Fruit fly (Drosophila melanogaster) whole organism, embryonic: ENCODE results near the gene CG6398.

Experiments
- Atf6 ChIP-seq: fragments of 200-800 bp; sonication (Bioruptor generic); IDR thresholded peaks from 2 replicates; pipeline ENCODE4 v1.3.6; 2022; ENCODE audit warnings: missing biosample characterization, missing genetic modification characterization
- CG1024 ChIP-seq: fragments of 200-800 bp; sonication (Bioruptor generic); IDR thresholded peaks from 2 replicates; pipeline ENCODE4 v1.3.6; 2022; ENCODE audit warnings: missing biosample characterization, missing genetic modification characterization
- CG10274 ChIP-seq: fragments of 200-800 bp; sonication (Bioruptor generic); optimal IDR thresholded peaks from 3 replicates; lab custom pipeline; 2017; ENCODE audit warnings: missing biosample characterization, mild to moderate bottlenecking, missing genetic modification characterization
- CG10979 ChIP-seq: fragments of 200-800 bp; sonication (Bioruptor generic); optimal IDR thresholded peaks from 2 replicates; lab custom pipeline; 2018; ENCODE audit warnings: missing biosample characterization, mild to moderate bottlenecking, missing genetic modification characterization, moderate library complexity
- CG13894 ChIP-seq: fragments of 200-800 bp; sonication (Bioruptor generic); optimal IDR thresholded peaks from 3 replicates; lab custom pipeline; 2018; ENCODE audit warnings: missing biosample characterization, mild to moderate bottlenecking, missing genetic modification characterization, moderate library complexity
- CG14710 ChIP-seq: fragments of 200-800 bp; sonication (Bioruptor generic); optimal IDR thresholded peaks from 3 replicates; lab custom pipeline; 2019; ENCODE audit warnings: missing biosample characterization, mild to moderate bottlenecking, missing genetic modification characterization, moderate library complexity
- CG15514 ChIP-seq: fragments of 200-800 bp; sonication (Bioruptor generic); optimal IDR thresholded peaks from 3 replicates; lab custom pipeline; 2017; ENCODE audit warnings: missing biosample characterization, missing genetic modification characterization, mild to moderate bottlenecking, moderate library complexity, missing genetic modification reagents
- CG1603 ChIP-seq: fragments of 200-800 bp; sonication (Bioruptor generic); optimal IDR thresholded peaks from 2 replicates; lab custom pipeline; 2019; ENCODE audit warnings: missing biosample characterization, mild to moderate bottlenecking, missing genetic modification characterization, moderate library complexity
- CG17385 ChIP-seq: fragments of 200-800 bp; sonication (Bioruptor generic); optimal IDR thresholded peaks from 3 replicates; lab custom pipeline; 2018; ENCODE audit warnings: missing biosample characterization, mild to moderate bottlenecking, missing genetic modification characterization
- CG1832 ChIP-seq: fragments of 200-800 bp; sonication (Bioruptor generic); optimal IDR thresholded peaks from 2 replicates; lab custom pipeline; 2017; ENCODE audit warnings: missing biosample characterization, mild to moderate bottlenecking, missing genetic modification characterization, inconsistent platforms
- CG18619 ChIP-seq: fragments of 200-800 bp; sonication (Bioruptor generic); optimal IDR thresholded peaks from 3 replicates; lab custom pipeline; 2017; ENCODE audit warnings: missing biosample characterization, mild to moderate bottlenecking, missing genetic modification characterization
- CG3163 ChIP-seq: fragments of 200-800 bp; sonication (Bioruptor generic); optimal IDR thresholded peaks from 3 replicates; lab custom pipeline; 2016; ENCODE audit warnings: missing biosample characterization, missing genetic modification characterization
- CG7271 ChIP-seq: fragments of 200-800 bp; sonication (Bioruptor generic); optimal IDR thresholded peaks from 2 replicates; lab custom pipeline; 2018; ENCODE audit warnings: missing biosample characterization, mild to moderate bottlenecking, missing genetic modification characterization, moderate library complexity
- CG7745 ChIP-seq: fragments of 200-800 bp; sonication (Bioruptor generic); optimal IDR thresholded peaks from 2 replicates; lab custom pipeline; 2018; ENCODE audit warnings: missing biosample characterization, mild to moderate bottlenecking, missing genetic modification characterization, moderate library complexity
- CG8290 ChIP-seq, 3 experiments: fragments of 200-800 bp; sonication (Bioruptor generic); optimal IDR thresholded peaks; 2 replicates each; lab custom pipeline; 2016 to 2019; ENCODE audit warnings: missing biosample characterization in 3 of 3, missing genetic modification characterization in 3 of 3, mild to moderate bottlenecking in 2 of 3, moderate library complexity in 1 of 3
- CG9609 ChIP-seq: fragments of 200-800 bp; sonication (Bioruptor generic); optimal IDR thresholded peaks from 3 replicates; lab custom pipeline; 2016; ENCODE audit warnings: missing biosample characterization, missing genetic modification characterization
- CG9727 ChIP-seq: fragments of 200-800 bp; sonication (Bioruptor generic); optimal IDR thresholded peaks from 3 replicates; lab custom pipeline; 2017; ENCODE audit warnings: missing biosample characterization, mild to moderate bottlenecking, missing genetic modification characterization
- Dek ChIP-seq: fragments of 200-800 bp; sonication (Bioruptor generic); optimal IDR thresholded peaks from 3 replicates; lab custom pipeline; 2019; ENCODE audit warnings: missing biosample characterization, mild to moderate bottlenecking, missing genetic modification characterization, moderate library complexity
- Drgx ChIP-seq: fragments of 200-800 bp; sonication (Bioruptor generic); IDR thresholded peaks from 2 replicates; pipeline ENCODE4 v1.3.6; 2022; ENCODE audit warnings: missing biosample characterization, missing genetic modification characterization
- ERR ChIP-seq: fragments of 200-800 bp; sonication (Bioruptor generic); optimal IDR thresholded peaks from 2 replicates; lab custom pipeline; 2016; ENCODE audit warnings: missing biosample characterization, missing genetic modification characterization
- Elba2 ChIP-seq: fragments of 200-800 bp; sonication (Bioruptor generic); optimal IDR thresholded peaks from 3 replicates; lab custom pipeline; 2016; ENCODE audit warnings: missing biosample characterization, missing genetic modification characterization
- Ets97D ChIP-seq: fragments of 200-800 bp; sonication (Bioruptor generic); optimal IDR thresholded peaks from 3 replicates; lab custom pipeline; 2016; ENCODE audit warnings: missing biosample characterization, missing genetic modification characterization
- Fer3 ChIP-seq: fragments of 200-800 bp; sonication (Bioruptor generic); optimal IDR thresholded peaks from 2 replicates; lab custom pipeline; 2018; ENCODE audit warnings: missing biosample characterization, mild to moderate bottlenecking, missing genetic modification characterization, moderate library complexity
- Gsc ChIP-seq: fragments of 200-800 bp; sonication (Bioruptor generic); IDR thresholded peaks from 2 replicates; pipeline ENCODE4 v1.3.6; 2022; ENCODE audit warnings: missing biosample characterization, missing genetic modification characterization
- Hand ChIP-seq: fragments of 200-800 bp; sonication (Bioruptor generic); optimal IDR thresholded peaks from 2 replicates; lab custom pipeline; 2017; ENCODE audit warnings: mild to moderate bottlenecking, missing biosample characterization, missing genetic modification reagents, missing genetic modification characterization
- HmgZ ChIP-seq: fragments of 200-800 bp; sonication (Bioruptor generic); optimal IDR thresholded peaks from 2 replicates; lab custom pipeline; 2018; ENCODE audit warnings: missing biosample characterization, mild to moderate bottlenecking, missing genetic modification characterization
- Kr ChIP-seq: fragments of 200-800 bp; sonication (Bioruptor generic); optimal IDR thresholded peaks from 2 replicates; lab custom pipeline; 2017; ENCODE audit warnings: missing biosample characterization, mild to moderate bottlenecking, missing genetic modification characterization
- NC2β ChIP-seq: fragments of 200-800 bp; sonication (Bioruptor generic); optimal IDR thresholded peaks from 2 replicates; lab custom pipeline; 2016; ENCODE audit warnings: missing biosample characterization, missing genetic modification characterization
- Sox100B ChIP-seq: fragments of 200-800 bp; sonication (Bioruptor generic); optimal IDR thresholded peaks from 3 replicates; lab custom pipeline; 2018; ENCODE audit warnings: missing biosample characterization, mild to moderate bottlenecking, missing genetic modification characterization
- Trl ChIP-seq, 3 experiments: fragments of >200 bp in 2 of 3; fragments of 200-800 bp in 1 of 3; sonication (Bioruptor generic) in 1 of 3; optimal IDR thresholded peaks; 2 replicates in 1 of 3; 3 replicates in 2 of 3; lab custom pipeline; 2016 to 2017; ENCODE audit warnings: missing biosample characterization in 1 of 3, missing genetic modification characterization in 1 of 3
- amos ChIP-seq: fragments of 200-800 bp; sonication (Bioruptor generic); IDR thresholded peaks from 2 replicates; pipeline ENCODE4 v1.3.6; 2022; ENCODE audit warnings: missing biosample characterization, missing genetic modification characterization; ENCODE audit not compliant: partially characterized antibody
- br ChIP-seq: fragments of >200 bp; optimal IDR thresholded peaks from 2 replicates; lab custom pipeline; 2017
- cg ChIP-seq: fragments of 200-800 bp; sonication (Bioruptor generic); optimal IDR thresholded peaks from 3 replicates; lab custom pipeline; 2019; ENCODE audit warnings: missing biosample characterization, mild to moderate bottlenecking, missing genetic modification characterization, moderate library complexity
- corto ChIP-seq: fragments of 200-800 bp; sonication (Bioruptor generic); optimal IDR thresholded peaks from 2 replicates; lab custom pipeline; 2016; ENCODE audit warnings: missing biosample characterization, mild to moderate bottlenecking, missing genetic modification characterization, moderate library complexity
- cwo ChIP-seq: fragments of 200-800 bp; sonication (Bioruptor generic); optimal IDR thresholded peaks from 3 replicates; lab custom pipeline; 2017; ENCODE audit warnings: missing biosample characterization, missing genetic modification characterization, mild to moderate bottlenecking, moderate library complexity, missing genetic modification reagents
- dpn ChIP-seq, 2 experiments: fragments of 200-800 bp; sonication (Bioruptor generic); optimal IDR thresholded peaks; 3 replicates each; lab custom pipeline; 2016; ENCODE audit warnings: missing biosample characterization in 2 of 2, missing genetic modification characterization in 2 of 2
- hbn ChIP-seq: fragments of 200-800 bp; sonication (Bioruptor generic); IDR thresholded peaks from 2 replicates; pipeline ENCODE4 v1.3.6; 2022; ENCODE audit warnings: missing biosample characterization, missing genetic modification characterization; ENCODE audit not compliant: partially characterized antibody
- hkb ChIP-seq, 2 experiments: fragments of 200-800 bp in 1 of 2; fragments of >200 bp in 1 of 2; sonication (Bioruptor generic) in 1 of 2; IDR thresholded peaks in 1 of 2; optimal IDR thresholded peaks in 1 of 2; 2 replicates each; pipeline versions ENCODE4 v1.3.6 to Lab custom; 2017 to 2022; ENCODE audit warnings: missing biosample characterization in 1 of 2, missing genetic modification characterization in 1 of 2
- jing ChIP-seq: fragments of 200-800 bp; sonication (Bioruptor generic); optimal IDR thresholded peaks from 2 replicates; lab custom pipeline; 2018; ENCODE audit warnings: missing biosample characterization, mild to moderate bottlenecking, missing genetic modification characterization
- mam ChIP-seq: fragments of 200-800 bp; sonication (Bioruptor generic); optimal IDR thresholded peaks from 3 replicates; lab custom pipeline; 2016; ENCODE audit warnings: missing biosample characterization, missing genetic modification characterization
- nom ChIP-seq: fragments of 200-800 bp; sonication (Bioruptor generic); optimal IDR thresholded peaks from 2 replicates; lab custom pipeline; 2017; ENCODE audit warnings: missing biosample characterization, missing genetic modification characterization, mild to moderate bottlenecking, moderate library complexity, missing genetic modification reagents
- pan ChIP-seq, 4 experiments: fragments of >200 bp in 3 of 4; fragments of 200-800 bp in 1 of 4; sonication (Bioruptor generic) in 1 of 4; optimal IDR thresholded peaks in 3 of 4; IDR thresholded peaks in 1 of 4; 2 replicates each; pipeline versions ENCODE4 v1.3.6 to Lab custom; 2017 to 2022; ENCODE audit warnings: missing biosample characterization in 2 of 4, missing genetic modification characterization in 2 of 4, mixed read lengths in 1 of 4
- pnt ChIP-seq: fragments of 200-800 bp; sonication (Bioruptor generic); optimal IDR thresholded peaks from 3 replicates; lab custom pipeline; 2016; ENCODE audit warnings: missing biosample characterization, missing genetic modification characterization
- shn ChIP-seq: fragments of 200-800 bp; sonication (Bioruptor generic); optimal IDR thresholded peaks from 3 replicates; lab custom pipeline; 2016; ENCODE audit warnings: missing biosample characterization, missing genetic modification characterization
- sim ChIP-seq: fragments of 200-800 bp; sonication (Bioruptor generic); IDR thresholded peaks from 2 replicates; pipeline ENCODE4 v1.3.6; 2022; ENCODE audit warnings: missing biosample characterization, missing genetic modification characterization
- sqz ChIP-seq: fragments of 200-800 bp; sonication (Bioruptor generic); optimal IDR thresholded peaks from 3 replicates; lab custom pipeline; 2018; ENCODE audit warnings: missing biosample characterization, mild to moderate bottlenecking, missing genetic modification characterization
- stwl ChIP-seq: fragments of 200-800 bp; sonication (Bioruptor generic); optimal IDR thresholded peaks from 3 replicates; lab custom pipeline; 2018; ENCODE audit warnings: missing biosample characterization, mild to moderate bottlenecking, missing genetic modification characterization, moderate library complexity

Gene CG6398

dm6 chrX:17865103-17865502 is 34.5 kb downstream of the CG6398 start (continued):
- TF ChIP-seq Elba2 (GFP tag; lab: Kevin White, UChicago) (peak; percentile 16), CG1024 (GFP tag; lab: Robert Waterston, UW) (no peak), CG9609 (GFP tag; lab: Kevin White, UChicago) (no peak), CG10274 (no peak), Sox100B (peak; percentile 18), CG8290 (GFP tag; optimal IDR thresholded peaks at IDR 0.05; lab: Kevin White, UChicago) (peak; percentile 41), CG8290 (tag; optimal IDR thresholded peaks at IDR 0.05; lab: Kevin White, UChicago) (peak in 1 of 2 experiments; percentile 31), br (no peak), CG1603 (tag; lab: Kevin White, UChicago) (peak; percentile 33), cg (GFP tag; lab: Kevin White, UChicago) (peak; percentile 1), Kr (GFP tag; lab: Kevin White, UChicago) (no peak), sim (GFP tag; lab: Robert Waterston, UW) (no peak), amos (no peak), stwl (peak; percentile 85), mam (no peak), pan (optimal IDR thresholded peaks at IDR 0.05; lab: Kevin White, UChicago) (no peak), pan (GFP tag; optimal IDR thresholded peaks at IDR 0.05 in 1 of 2, IDR thresholded peaks at IDR 0.05 in 1 of 2) (no peak), CG17385 (GFP tag; lab: Kevin White, UChicago) (peak; percentile 6), CG9727 (GFP tag; lab: Kevin White, UChicago) (peak; percentile 10), Hand (no peak), NC2β (no peak), jing (GFP tag; lab: Kevin White, UChicago) (no peak), CG13894 (tag; lab: Kevin White, UChicago) (no peak), Ets97D (GFP tag; lab: Kevin White, UChicago) (peak; percentile 62), HmgZ (tag; lab: Kevin White, UChicago) (no peak), hkb (optimal IDR thresholded peaks at IDR 0.05; lab: Kevin White, UChicago) (no peak), hkb (GFP tag; IDR thresholded peaks at IDR 0.05; lab: Robert Waterston, UW) (peak; percentile 30; the same call in 1 of the 2 replicates), ERR (GFP tag; lab: Kevin White, UChicago) (no peak), hbn (GFP tag; lab: Robert Waterston, UW) (no peak), cwo (GFP tag; lab: Kevin White, UChicago) (no peak), CG7745 (tag; lab: Kevin White, UChicago) (no peak), CG7271 (tag; lab: Kevin White, UChicago) (peak; percentile 95), CG14710 (peak; percentile 18)

dm6 chrX:17870614-17871394 is 40.2 kb downstream of the CG6398 start:
- TF ChIP-seq CG9609 (GFP tag; lab: Kevin White, UChicago) (no peak), CG18619 (GFP tag; lab: Kevin White, UChicago) (no peak), Drgx (GFP tag; lab: Robert Waterston, UW) (peak; percentile 57), Dek (tag; lab: Kevin White, UChicago) (no peak), Fer3 (no peak), dpn (GFP tag; optimal IDR thresholded peaks at IDR 0.05; lab: Kevin White, UChicago) (no peak), nom (GFP tag; lab: Kevin White, UChicago) (peak; percentile 42), shn (GFP tag; lab: Kevin White, UChicago) (no peak), CG10979 (tag; lab: Kevin White, UChicago) (peak; percentile 76), Gsc (GFP tag; lab: Robert Waterston, UW) (no peak), corto (GFP tag; lab: Kevin White, UChicago) (no peak), CG1832 (GFP tag; lab: Kevin White, UChicago) (peak; percentile 33), pnt (GFP tag; lab: Kevin White, UChicago) (no peak), Atf6 (GFP tag; lab: Robert Waterston, UW) (no peak), Trl (optimal IDR thresholded peaks at IDR 0.05; lab: Kevin White, UChicago) (peak; percentile 65 to 75), Trl (GFP tag; optimal IDR thresholded peaks at IDR 0.05; lab: Kevin White, UChicago) (no peak), CG15514 (no peak), CG3163 (GFP tag; lab: Kevin White, UChicago) (peak; percentile 90), CG10274 (no peak), sqz (GFP tag; lab: Kevin White, UChicago) (peak; percentile 59)
